Fruit fly (Drosophila melanogaster) whole organism, pupa: ENCODE results near the gene skd.

ENCODE experiments used
- CG10348 ChIP-seq: fragments of 200-800 bp; sonication (Bioruptor generic); IDR thresholded peaks from 2 replicates; pipeline ENCODE4 v1.3.6; 2022; ENCODE audit warnings: missing biosample characterization, missing genetic modification characterization
- CG12605 ChIP-seq: fragments of 200-800 bp; sonication (Bioruptor generic); IDR thresholded peaks from 2 replicates; pipeline ENCODE4 v1.3.6; 2022; ENCODE audit warnings: missing biosample characterization, missing genetic modification characterization
- CG14655 ChIP-seq: fragments of 200-800 bp; sonication (Bioruptor generic); optimal IDR thresholded peaks from 3 replicates; lab custom pipeline; 2017; ENCODE audit warnings: mild to moderate bottlenecking, missing biosample characterization, missing genetic modification reagents, missing genetic modification characterization
- CG4496 ChIP-seq: fragments of 200-800 bp; sonication (Bioruptor generic); IDR thresholded peaks from 3 replicates; pipeline ENCODE4 v1.3.6; 2022; ENCODE audit warnings: missing biosample characterization, missing genetic modification characterization
- CG8159 ChIP-seq: fragments of 200-800 bp; sonication (Bioruptor generic); optimal IDR thresholded peaks from 3 replicates; lab custom pipeline; 2018; ENCODE audit warnings: missing biosample characterization, mild to moderate bottlenecking, missing genetic modification characterization, moderate library complexity
- CG9948 ChIP-seq: fragments of 200-800 bp; sonication (Bioruptor generic); optimal IDR thresholded peaks from 2 replicates; lab custom pipeline; 2018; ENCODE audit warnings: missing biosample characterization, mild to moderate bottlenecking, missing genetic modification characterization, moderate library complexity
- Ets98B ChIP-seq: fragments of 200-800 bp; sonication (Bioruptor generic); IDR thresholded peaks from 2 replicates; pipeline ENCODE4 v1.3.6; 2022; ENCODE audit warnings: missing biosample characterization, missing genetic modification characterization
- Pif1A ChIP-seq: fragments of 200-800 bp; sonication (Bioruptor generic); optimal IDR thresholded peaks from 3 replicates; lab custom pipeline; 2016; ENCODE audit warnings: missing biosample characterization, missing genetic modification characterization

DNA sequence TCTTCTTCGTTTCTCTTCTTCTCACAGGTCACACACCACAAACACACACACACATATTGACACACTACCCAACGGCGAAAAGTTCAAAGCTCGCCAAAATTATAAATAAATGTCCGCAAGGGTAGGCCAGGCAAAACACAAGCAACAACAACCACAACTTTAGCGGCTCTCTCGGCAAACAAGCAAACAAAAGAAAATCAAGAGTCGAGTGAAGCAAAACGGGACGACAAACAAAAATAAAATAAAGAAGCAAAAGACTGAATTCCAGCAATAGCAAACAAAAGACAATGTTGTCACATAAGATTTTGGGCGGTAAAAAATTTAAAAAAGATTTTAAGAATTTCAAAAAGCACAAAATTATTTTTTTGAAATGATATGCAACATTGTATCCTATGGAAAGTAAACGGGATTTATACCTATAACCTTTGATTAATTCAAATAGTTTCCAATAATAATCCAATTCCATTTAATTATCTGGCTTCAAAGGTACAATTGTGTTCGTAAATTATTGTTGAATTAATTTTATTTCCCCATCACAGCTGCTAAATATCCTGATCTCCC lies 18.9 kb downstream of the skd start:
- no peak for TF ChIP-seq CG8159 (tag; lab: Kevin White, UChicago)
- no peak for TF ChIP-seq CG10348 (GFP tag; lab: Robert Waterston, UW)
- TF ChIP-seq CG12605 = no peak
- TF ChIP-seq Ets98B (GFP tag; lab: Robert Waterston, UW) = no peak
- peak; percentile 13 for TF ChIP-seq CG9948 (tag; lab: Kevin White, UChicago)
- TF ChIP-seq CG14655 (GFP tag; lab: Kevin White, UChicago) = no peak
- TF ChIP-seq CG4496 = no peak
- no peak for TF ChIP-seq Pif1A (GFP tag; lab: Kevin White, UChicago)
